Worm (Caenorhabditis elegans) whole organism, late embryonic: Measurements from ENCODE around the gene K06A1.2.

Experiments used
- F13H6.1 ChIP-seq: sonication (generic microtip); optimal IDR thresholded peaks from 2 replicates; lab custom pipeline; 2016; ENCODE audit warnings: missing genetic modification characterization, missing compliant biosample characterization
- K02D7.2 ChIP-seq: sonication (generic microtip); optimal IDR thresholded peaks from 2 replicates; lab custom pipeline; 2017; ENCODE audit warnings: mild to moderate bottlenecking, missing genetic modification characterization, missing compliant biosample characterization
- Y22D7AL.16 ChIP-seq: sonication (generic microtip); optimal IDR thresholded peaks from 2 replicates; lab custom pipeline; 2016; ENCODE audit warnings: missing genetic modification characterization, missing compliant biosample characterization
- ahr-1 ChIP-seq: sonication (generic microtip); optimal IDR thresholded peaks from 2 replicates; lab custom pipeline; 2016; ENCODE audit warnings: missing genetic modification characterization, missing compliant biosample characterization
- ama-1 ChIP-seq: fragments of 150-350 bp; optimal IDR thresholded peaks from 2 replicates; lab custom pipeline; 2014
- ceh-14 ChIP-seq: sonication (generic microtip); optimal IDR thresholded peaks from 2 replicates; lab custom pipeline; 2016; ENCODE audit warnings: missing genotype, missing genetic modification characterization, missing compliant biosample characterization
- ceh-19 ChIP-seq: fragments of 200-800 bp; sonication (Bioruptor generic); optimal IDR thresholded peaks from 2 replicates; lab custom pipeline; 2018; ENCODE audit warnings: mild to moderate bottlenecking, missing genetic modification characterization, missing compliant biosample characterization
- ceh-22 ChIP-seq: sonication (generic microtip); optimal IDR thresholded peaks from 2 replicates; lab custom pipeline; 2017; ENCODE audit warnings: missing biosample characterization, missing genetic modification characterization
- ceh-24 ChIP-seq: sonication (generic microtip); optimal IDR thresholded peaks from 2 replicates; lab custom pipeline; 2016; ENCODE audit warnings: mild to moderate bottlenecking, missing genetic modification characterization, missing compliant biosample characterization
- ceh-30 ChIP-seq: fragments of 150-350 bp; optimal IDR thresholded peaks from 2 replicates; lab custom pipeline; 2014; ENCODE audit warnings: missing biosample characterization, missing genetic modification characterization
- ceh-31 ChIP-seq: sonication (generic microtip); optimal IDR thresholded peaks from 2 replicates; lab custom pipeline; 2016; ENCODE audit warnings: missing genetic modification characterization, missing compliant biosample characterization
- ceh-34 ChIP-seq: sonication (generic microtip); optimal IDR thresholded peaks from 2 replicates; lab custom pipeline; 2016; ENCODE audit warnings: mild to moderate bottlenecking, missing genetic modification characterization, missing compliant biosample characterization
- ceh-48 ChIP-seq: sonication (generic microtip); optimal IDR thresholded peaks from 2 replicates; lab custom pipeline; 2016; ENCODE audit warnings: missing genetic modification characterization, inconsistent platforms, missing compliant biosample characterization
- che-1 ChIP-seq: sonication (generic microtip); optimal IDR thresholded peaks from 2 replicates; lab custom pipeline; 2016; ENCODE audit warnings: mild to moderate bottlenecking, missing genetic modification characterization, missing compliant biosample characterization
- dve-1 ChIP-seq: sonication (generic microtip); optimal IDR thresholded peaks from 2 replicates; lab custom pipeline; 2017; ENCODE audit warnings: antibody characterized with exemption, mild to moderate bottlenecking, missing genetic modification characterization, missing compliant biosample characterization
- elt-2 ChIP-seq: sonication (generic microtip); optimal IDR thresholded peaks from 2 replicates; lab custom pipeline; 2016; ENCODE audit warnings: missing genetic modification reagents, missing genetic modification characterization, missing compliant biosample characterization
- elt-4 ChIP-seq: sonication (generic microtip); optimal IDR thresholded peaks from 2 replicates; lab custom pipeline; 2016; ENCODE audit warnings: missing genetic modification characterization, missing compliant biosample characterization
- fax-1 ChIP-seq: sonication (generic microtip); optimal IDR thresholded peaks from 2 replicates; lab custom pipeline; 2016; ENCODE audit warnings: missing genotype, missing genetic modification characterization, missing compliant biosample characterization
- hlh-13 ChIP-seq: fragments of 200-800 bp; sonication (Bioruptor generic); optimal IDR thresholded peaks from 2 replicates; lab custom pipeline; 2018; ENCODE audit warnings: mild to moderate bottlenecking, missing genetic modification characterization, missing compliant biosample characterization
- hlh-15 ChIP-seq: sonication (generic microtip); optimal IDR thresholded peaks from 2 replicates; lab custom pipeline; 2016; ENCODE audit warnings: missing genetic modification characterization, missing compliant biosample characterization
- hlh-30 ChIP-seq: sonication (generic microtip); optimal IDR thresholded peaks from 2 replicates; lab custom pipeline; 2017; ENCODE audit warnings: antibody characterized with exemption, missing genetic modification characterization, missing compliant biosample characterization; ENCODE audit not compliant: insufficient read depth
- hlh-6 ChIP-seq: sonication (generic microtip); optimal IDR thresholded peaks from 2 replicates; lab custom pipeline; 2016; ENCODE audit warnings: missing genotype, missing genetic modification characterization, missing compliant biosample characterization
- hlh-8 ChIP-seq: sonication (generic microtip); optimal IDR thresholded peaks from 2 replicates; lab custom pipeline; 2016; ENCODE audit warnings: missing genotype, missing genetic modification characterization, missing compliant biosample characterization
- lim-6 ChIP-seq: sonication (generic microtip); optimal IDR thresholded peaks from 2 replicates; lab custom pipeline; 2016; ENCODE audit warnings: missing genetic modification characterization, missing compliant biosample characterization
- lin-11 ChIP-seq: fragments of 200-800 bp; sonication (Bioruptor generic); optimal IDR thresholded peaks from 2 replicates; lab custom pipeline; 2018; ENCODE audit warnings: mild to moderate bottlenecking, missing genetic modification characterization, missing compliant biosample characterization
- madf-2 ChIP-seq: sonication (generic microtip); optimal IDR thresholded peaks from 2 replicates; lab custom pipeline; 2017; ENCODE audit warnings: missing genetic modification characterization, missing compliant biosample characterization
- nfya-1 ChIP-seq: sonication (generic microtip); optimal IDR thresholded peaks from 2 replicates; lab custom pipeline; 2017; ENCODE audit warnings: missing genetic modification characterization, mild to moderate bottlenecking, missing compliant biosample characterization, antibody characterized with exemption, moderate library complexity
- npax-4 ChIP-seq: sonication (generic microtip); optimal IDR thresholded peaks from 2 replicates; lab custom pipeline; 2016; ENCODE audit warnings: missing genetic modification characterization, missing compliant biosample characterization
- pat-9 ChIP-seq: fragments of 200-800 bp; sonication (Bioruptor generic); optimal IDR thresholded peaks from 2 replicates; lab custom pipeline; 2018; ENCODE audit warnings: mild to moderate bottlenecking, missing genetic modification characterization, moderate library complexity, missing compliant biosample characterization
- pax-1 ChIP-seq: fragments of 150-350 bp; optimal IDR thresholded peaks from 2 replicates; lab custom pipeline; 2014; ENCODE audit warnings: missing biosample characterization, missing genetic modification characterization
- pha-4 ChIP-seq: fragments of 150-350 bp; optimal IDR thresholded peaks from 2 replicates; lab custom pipeline; 2018; ENCODE audit warnings: missing biosample characterization, missing genetic modification reagents, missing genetic modification characterization
- pros-1 ChIP-seq: fragments of 150-350 bp; optimal IDR thresholded peaks from 2 replicates; lab custom pipeline; 2014; ENCODE audit warnings: missing biosample characterization, missing genetic modification reagents, missing genetic modification characterization
- ref-2 ChIP-seq: sonication (generic microtip); optimal IDR thresholded peaks from 2 replicates; lab custom pipeline; 2016; ENCODE audit warnings: missing genetic modification characterization, missing compliant biosample characterization
- rnt-1 ChIP-seq: sonication (generic microtip); optimal IDR thresholded peaks from 2 replicates; lab custom pipeline; 2016; ENCODE audit warnings: missing genetic modification characterization, missing compliant biosample characterization
- sdc-2 ChIP-seq: sonication (generic microtip); optimal IDR thresholded peaks from 2 replicates; lab custom pipeline; 2016; ENCODE audit warnings: missing genotype, missing genetic modification characterization, missing compliant biosample characterization
- sox-4 ChIP-seq: sonication (generic microtip); optimal IDR thresholded peaks from 2 replicates; lab custom pipeline; 2017; ENCODE audit warnings: mild to moderate bottlenecking, missing genetic modification characterization, inconsistent platforms, missing compliant biosample characterization
- syd-9 ChIP-seq: sonication (generic microtip); optimal IDR thresholded peaks from 2 replicates; lab custom pipeline; 2016; ENCODE audit warnings: mild to moderate bottlenecking, missing genetic modification characterization, moderate library complexity, missing compliant biosample characterization
- tbx-2 ChIP-seq: sonication (generic microtip); optimal IDR thresholded peaks from 2 replicates; lab custom pipeline; 2016; ENCODE audit warnings: missing genetic modification characterization, missing compliant biosample characterization
- tbx-7 ChIP-seq: sonication (generic microtip); optimal IDR thresholded peaks from 2 replicates; lab custom pipeline; 2016; ENCODE audit warnings: missing genotype, missing genetic modification characterization, missing compliant biosample characterization
- ttx-3 ChIP-seq: sonication (generic microtip); optimal IDR thresholded peaks from 2 replicates; lab custom pipeline; 2016; ENCODE audit warnings: missing genetic modification reagents, missing genetic modification characterization, missing compliant biosample characterization
- unc-42 ChIP-seq: sonication (generic microtip); optimal IDR thresholded peaks from 2 replicates; lab custom pipeline; 2016; ENCODE audit warnings: missing genotype, missing genetic modification characterization, missing compliant biosample characterization
- unc-55 ChIP-seq: sonication (generic microtip); optimal IDR thresholded peaks from 2 replicates; lab custom pipeline; 2017; ENCODE audit warnings: missing biosample characterization, missing genetic modification reagents, missing genetic modification characterization
- unc-86 ChIP-seq: sonication (generic microtip); optimal IDR thresholded peaks from 2 replicates; lab custom pipeline; 2016; ENCODE audit warnings: missing genetic modification characterization, missing compliant biosample characterization
- ztf-16 ChIP-seq: sonication (generic microtip); optimal IDR thresholded peaks from 2 replicates; lab custom pipeline; 2017; ENCODE audit warnings: missing genetic modification characterization, missing compliant biosample characterization

Gene K06A1.2

DNA sequence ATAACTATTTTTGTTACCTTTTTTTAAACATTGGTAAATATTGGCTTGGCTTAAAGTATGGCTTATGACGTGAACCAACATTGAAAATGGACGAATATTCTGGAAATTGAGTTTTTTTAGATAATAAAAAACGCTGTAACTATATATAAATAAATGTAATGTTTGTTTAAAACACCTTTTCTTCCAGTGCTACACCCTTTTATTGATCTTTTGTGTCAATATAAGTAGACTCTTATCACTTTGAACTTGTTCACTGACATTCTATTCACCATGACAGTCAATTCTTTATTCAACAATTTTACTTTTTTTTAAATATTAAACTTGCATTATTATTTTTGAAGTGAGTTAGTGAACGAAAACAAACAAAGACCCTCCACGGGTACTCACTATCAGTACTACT, 40.6 kb upstream of the K06A1.2 start, which contains the start of gene T25D10.1:
Gene T25D10.1, plus strand, starts transcription at position 169 of the 400 bp plus-strand sequence.
- no peak for TF ChIP-seq elt-4 (tag; lab: Kevin White, UChicago)
- no peak for TF ChIP-seq ahr-1 (tag; lab: Kevin White, UChicago)

ce11 chrII:6407279-6407678, 36.5 kb upstream of the K06A1.2 start, which contains the start of gene spp-11:
spp-11 (minus strand) TSS chrII:6407379.
- TF ChIP-seq tbx-2 (tag; lab: Kevin White, UChicago) (no peak), ztf-16 (tag; lab: Kevin White, UChicago) (no peak), hlh-6 (tag; lab: Kevin White, UChicago) (no peak), ceh-24 (no peak), lim-6 (tag; lab: Kevin White, UChicago) (no peak), ceh-14 (tag; lab: Kevin White, UChicago) (no peak), ceh-34 (no peak)

DNA sequence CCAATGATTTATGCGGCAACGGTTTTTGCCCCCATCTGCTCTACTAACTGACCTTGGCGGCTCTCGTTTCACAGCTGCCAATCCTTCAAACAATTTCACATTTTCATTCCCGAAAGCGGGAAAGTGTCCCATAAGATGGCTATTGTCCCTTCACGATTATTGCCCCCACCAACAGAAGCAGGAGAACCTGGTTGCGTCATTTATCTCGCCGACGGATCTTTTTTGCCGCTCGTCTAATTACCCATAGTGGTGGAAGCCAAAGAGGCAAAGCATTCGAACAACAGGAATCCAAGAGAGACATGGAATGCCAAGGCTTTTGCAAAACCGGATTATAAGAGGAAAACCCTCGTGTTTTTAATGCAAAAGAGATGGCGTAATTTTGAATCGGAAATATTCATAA, 34.7 kb upstream of the K06A1.2 start:
- TF ChIP-seq rnt-1 (tag; lab: Kevin White, UChicago): peak; percentile 35
- no peak for TF ChIP-seq madf-2 (tag; lab: Kevin White, UChicago)
- TF ChIP-seq ceh-31: peak; percentile 60
- no peak for TF ChIP-seq pha-4

ce11 chrII:6410181-6410580, 33.6 kb upstream of the K06A1.2 start, which contains the start of gene T25D10.4:
T25D10.4 (minus strand) TSS chrII:6410281.
- TF ChIP-seq unc-86 (tag; lab: Kevin White, UChicago) (no peak), sox-4 (tag; lab: Kevin White, UChicago) (no peak), F13H6.1 (no peak), hlh-13 (no peak), ama-1 (lab: Kevin White, UChicago) (no peak), elt-2 (tag; lab: Kevin White, UChicago) (no peak), nfya-1 (tag; lab: Kevin White, UChicago) (no peak), ceh-30 (tag; lab: Kevin White, UChicago) (no peak), Y22D7AL.16 (tag; lab: Kevin White, UChicago) (no peak), sdc-2 (no peak), pros-1 (tag; lab: Kevin White, UChicago) (no peak), unc-55 (GFP tag; lab: Kevin White, UChicago) (no peak), pat-9 (tag; lab: Kevin White, UChicago) (no peak), ceh-22 (tag; lab: Kevin White, UChicago) (no peak), hlh-8 (tag; lab: Kevin White, UChicago) (no peak), che-1 (tag; lab: Kevin White, UChicago) (no peak), K02D7.2 (tag; lab: Kevin White, UChicago) (no peak), tbx-2 (tag; lab: Kevin White, UChicago) (no peak), tbx-7 (tag; lab: Kevin White, UChicago) (no peak)

ce11 chrII:6411660-6412451, 32.0 kb upstream of the K06A1.2 start:
- no peak for TF ChIP-seq ceh-34
- TF ChIP-seq unc-55 (GFP tag; lab: Kevin White, UChicago): no peak
- no peak for TF ChIP-seq hlh-30
- no peak for TF ChIP-seq lin-11 (tag; lab: Kevin White, UChicago)
- TF ChIP-seq unc-42: peak; percentile 55
- no peak for TF ChIP-seq ceh-14 (tag; lab: Kevin White, UChicago)
- no peak for TF ChIP-seq ceh-24
- no peak for TF ChIP-seq ttx-3 (tag; lab: Kevin White, UChicago)
- TF ChIP-seq syd-9 (tag; lab: Kevin White, UChicago): no peak
- no peak for TF ChIP-seq hlh-15 (tag; lab: Kevin White, UChicago)
- no peak for TF ChIP-seq npax-4 (tag; lab: Kevin White, UChicago)
- peak; percentile 14 for TF ChIP-seq ref-2 (tag; lab: Kevin White, UChicago)
- TF ChIP-seq ceh-48 (tag; lab: Kevin White, UChicago): no peak
- no peak for TF ChIP-seq madf-2 (tag; lab: Kevin White, UChicago)
- no peak for TF ChIP-seq ceh-19 (GFP tag; lab: Kevin White, UChicago)
- TF ChIP-seq hlh-8 (tag; lab: Kevin White, UChicago): no peak
- no peak for TF ChIP-seq fax-1 (tag; lab: Kevin White, UChicago)
- TF ChIP-seq che-1 (tag; lab: Kevin White, UChicago): no peak
- no peak for TF ChIP-seq elt-2 (tag; lab: Kevin White, UChicago)
- TF ChIP-seq unc-86 (tag; lab: Kevin White, UChicago): no peak
- TF ChIP-seq pax-1 (tag; lab: Kevin White, UChicago): no peak
- no peak for TF ChIP-seq dve-1
- peak; percentile 83 for TF ChIP-seq ceh-31
- no peak for TF ChIP-seq hlh-13
